Fruit fly (Drosophila melanogaster) whole organism, embryonic: ENCODE results near the gene CG7275.

Source experiments
- ATbp ChIP-seq: fragments of 200-800 bp; sonication (Bioruptor generic); optimal IDR thresholded peaks from 2 replicates; lab custom pipeline; 2017; ENCODE audit warnings: missing biosample characterization, mild to moderate bottlenecking, missing genetic modification characterization, missing genetic modification reagents
- Abd-B ChIP-seq: fragments of 200-800 bp; sonication (Bioruptor generic); optimal IDR thresholded peaks from 2 replicates; lab custom pipeline; 2018; ENCODE audit warnings: missing biosample characterization, mild to moderate bottlenecking, missing genetic modification characterization, moderate library complexity
- CG10321 ChIP-seq: fragments of 200-800 bp; sonication (Bioruptor generic); IDR thresholded peaks from 2 replicates; pipeline ENCODE4 v1.3.6; 2022; ENCODE audit warnings: missing biosample characterization, missing genetic modification characterization
- CG10543 ChIP-seq: fragments of 200-800 bp; sonication (Bioruptor generic); optimal IDR thresholded peaks from 3 replicates; lab custom pipeline; 2017; ENCODE audit warnings: missing biosample characterization, mild to moderate bottlenecking, missing genetic modification characterization, moderate library complexity
- CG12942 ChIP-seq: fragments of 200-800 bp; sonication (Bioruptor generic); optimal IDR thresholded peaks from 3 replicates; lab custom pipeline; 2016; ENCODE audit warnings: missing biosample characterization, missing genetic modification characterization
- CG15696 ChIP-seq: fragments of 200-800 bp; sonication (Bioruptor generic); optimal IDR thresholded peaks from 2 replicates; lab custom pipeline; 2019; ENCODE audit warnings: missing biosample characterization, mild to moderate bottlenecking, missing genetic modification characterization, moderate library complexity
- CG17328 ChIP-seq: fragments of 200-800 bp; sonication (Bioruptor generic); IDR thresholded peaks from 2 replicates; pipeline ENCODE4 v1.3.6; 2022; ENCODE audit warnings: missing biosample characterization, missing genetic modification characterization
- CG17802 ChIP-seq: fragments of 200-800 bp; sonication (Bioruptor generic); optimal IDR thresholded peaks from 2 replicates; lab custom pipeline; 2018; ENCODE audit warnings: missing biosample characterization, mild to moderate bottlenecking, missing genetic modification characterization, moderate library complexity
- CG1832 ChIP-seq: fragments of 200-800 bp; sonication (Bioruptor generic); optimal IDR thresholded peaks from 2 replicates; lab custom pipeline; 2017; ENCODE audit warnings: missing biosample characterization, mild to moderate bottlenecking, missing genetic modification characterization, inconsistent platforms
- CG2199 ChIP-seq: fragments of 200-800 bp; sonication (Bioruptor generic); IDR thresholded peaks from 3 replicates; pipeline ENCODE4 v1.3.6; 2022; ENCODE audit warnings: missing biosample characterization, missing genetic modification characterization
- CG2678 ChIP-seq: fragments of 200-800 bp; sonication (Bioruptor generic); optimal IDR thresholded peaks from 3 replicates; lab custom pipeline; 2019; ENCODE audit warnings: missing biosample characterization, mild to moderate bottlenecking, missing genetic modification characterization, moderate library complexity
- CG3065 ChIP-seq: fragments of 200-800 bp; sonication (Bioruptor generic); optimal IDR thresholded peaks from 2 replicates; lab custom pipeline; 2016; ENCODE audit warnings: missing biosample characterization, missing genetic modification characterization
- CG34376 ChIP-seq: fragments of 200-800 bp; sonication (Bioruptor generic); optimal IDR thresholded peaks from 2 replicates; lab custom pipeline; 2018; ENCODE audit warnings: missing biosample characterization, mild to moderate bottlenecking, missing genetic modification characterization
- CG34422 ChIP-seq: fragments of 200-800 bp; sonication (Bioruptor generic); IDR thresholded peaks from 3 replicates; pipeline ENCODE4 v1.3.6; 2022; ENCODE audit warnings: missing biosample characterization, missing genetic modification characterization
- CG7271 ChIP-seq: fragments of 200-800 bp; sonication (Bioruptor generic); optimal IDR thresholded peaks from 2 replicates; lab custom pipeline; 2018; ENCODE audit warnings: missing biosample characterization, mild to moderate bottlenecking, missing genetic modification characterization, moderate library complexity
- CG7963 ChIP-seq: fragments of 200-800 bp; sonication (Bioruptor generic); IDR thresholded peaks from 3 replicates; pipeline ENCODE4 v1.3.6; 2022; ENCODE audit warnings: missing biosample characterization, missing genetic modification characterization; ENCODE audit not compliant: partially characterized antibody
- CG8290 ChIP-seq, 3 experiments: fragments of 200-800 bp; sonication (Bioruptor generic); optimal IDR thresholded peaks; 2 replicates each; lab custom pipeline; 2016 to 2019; ENCODE audit warnings: missing biosample characterization in 3 of 3, missing genetic modification characterization in 3 of 3, mild to moderate bottlenecking in 2 of 3, moderate library complexity in 1 of 3
- CG8765 ChIP-seq: fragments of 200-800 bp; sonication (Bioruptor generic); IDR thresholded peaks from 2 replicates; pipeline ENCODE4 v1.3.6; 2022; ENCODE audit warnings: missing biosample characterization, missing genetic modification characterization
- Camta ChIP-seq: fragments of 200-800 bp; sonication (Bioruptor generic); optimal IDR thresholded peaks from 2 replicates; lab custom pipeline; 2016; ENCODE audit warnings: missing biosample characterization, missing genetic modification characterization
- Dip2 ChIP-seq: fragments of 200-800 bp; sonication (Bioruptor generic); IDR thresholded peaks from 2 replicates; pipeline ENCODE4 v1.3.6; 2022; ENCODE audit warnings: missing biosample characterization, missing genetic modification characterization
- E2f1 ChIP-seq: fragments of 200-800 bp; sonication (Bioruptor generic); IDR thresholded peaks from 2 replicates; pipeline ENCODE4 v1.3.6; 2022; ENCODE audit warnings: missing biosample characterization, missing genetic modification characterization
- Fer3 ChIP-seq: fragments of 200-800 bp; sonication (Bioruptor generic); optimal IDR thresholded peaks from 2 replicates; lab custom pipeline; 2018; ENCODE audit warnings: missing biosample characterization, mild to moderate bottlenecking, missing genetic modification characterization, moderate library complexity
- Gug ChIP-seq: fragments of 200-800 bp; sonication (Bioruptor generic); IDR thresholded peaks from 4 replicates; pipeline ENCODE4 v1.3.6; 2022; ENCODE audit warnings: missing biosample characterization, missing genetic modification characterization
- H15 ChIP-seq: fragments of 200-800 bp; sonication (Bioruptor generic); IDR thresholded peaks from 3 replicates; pipeline ENCODE4 v1.3.6; 2022; ENCODE audit warnings: missing biosample characterization, missing genetic modification characterization
- HLH54F ChIP-seq: fragments of 200-800 bp; sonication (Bioruptor generic); optimal IDR thresholded peaks from 3 replicates; lab custom pipeline; 2016; ENCODE audit warnings: missing biosample characterization, missing genetic modification characterization
- Jarid2 ChIP-seq: fragments of 200-800 bp; sonication (Bioruptor generic); optimal IDR thresholded peaks from 3 replicates; lab custom pipeline; 2017; ENCODE audit warnings: mild to moderate bottlenecking, missing biosample characterization, missing genetic modification reagents, missing genetic modification characterization
- Med ChIP-seq: fragments of 200-800 bp; sonication (Bioruptor generic); peaks from one replicate; lab custom pipeline; 2016; ENCODE audit warnings: missing biosample characterization, missing genetic modification characterization, mild to moderate bottlenecking, inconsistent platforms, moderate library complexity
- Myb ChIP-seq: fragments of 200-800 bp; sonication (Bioruptor generic); optimal IDR thresholded peaks from 2 replicates; lab custom pipeline; 2016; ENCODE audit warnings: missing biosample characterization, missing genetic modification characterization
- Rx ChIP-seq: fragments of 200-800 bp; sonication (Bioruptor generic); IDR thresholded peaks from 2 replicates; pipeline ENCODE4 v1.3.6; 2022; ENCODE audit warnings: missing biosample characterization, missing genetic modification characterization
- Sox102F ChIP-seq: fragments of 200-800 bp; sonication (Bioruptor generic); optimal IDR thresholded peaks from 2 replicates; lab custom pipeline; 2018; ENCODE audit warnings: missing biosample characterization, mild to moderate bottlenecking, missing genetic modification characterization, moderate library complexity
- Spps ChIP-seq: fragments of 200-800 bp; sonication (Bioruptor generic); optimal IDR thresholded peaks from 2 replicates; lab custom pipeline; 2018; ENCODE audit warnings: missing biosample characterization, mild to moderate bottlenecking, missing genetic modification characterization
- Tbp ChIP-seq: fragments of >200 bp; optimal IDR thresholded peaks from 2 replicates; lab custom pipeline; 2018; ENCODE audit warnings: missing biosample characterization, missing genetic modification characterization
- Xbp1 ChIP-seq: fragments of 200-800 bp; sonication (Bioruptor generic); optimal IDR thresholded peaks from 3 replicates; lab custom pipeline; 2016; ENCODE audit warnings: missing biosample characterization, mild to moderate bottlenecking, missing genetic modification characterization
- YL-1 ChIP-seq: fragments of 200-800 bp; sonication (Bioruptor generic); optimal IDR thresholded peaks from 3 replicates; lab custom pipeline; 2017; ENCODE audit warnings: missing biosample characterization, mild to moderate bottlenecking, missing genetic modification characterization
- ato ChIP-seq: fragments of 200-800 bp; sonication (Bioruptor generic); IDR thresholded peaks from 2 replicates; pipeline ENCODE4 v1.3.6; 2022; ENCODE audit warnings: missing biosample characterization, missing genetic modification characterization; ENCODE audit not compliant: partially characterized antibody
- btn ChIP-seq: fragments of 200-800 bp; sonication (Bioruptor generic); optimal IDR thresholded peaks from 2 replicates; lab custom pipeline; 2016; ENCODE audit warnings: missing biosample characterization, missing genetic modification characterization
- cg ChIP-seq: fragments of 200-800 bp; sonication (Bioruptor generic); optimal IDR thresholded peaks from 3 replicates; lab custom pipeline; 2019; ENCODE audit warnings: missing biosample characterization, mild to moderate bottlenecking, missing genetic modification characterization, moderate library complexity
- chn ChIP-seq: fragments of 200-800 bp; sonication (Bioruptor generic); optimal IDR thresholded peaks from 2 replicates; lab custom pipeline; 2016; ENCODE audit warnings: missing biosample characterization, missing genetic modification characterization
- crc ChIP-seq: fragments of 200-800 bp; sonication (Bioruptor generic); optimal IDR thresholded peaks from 2 replicates; lab custom pipeline; 2016; ENCODE audit warnings: missing biosample characterization, missing genetic modification characterization
- crol ChIP-seq: fragments of 200-800 bp; sonication (Bioruptor generic); IDR thresholded peaks from 2 replicates; pipeline ENCODE4 v1.3.6; 2022; ENCODE audit warnings: missing biosample characterization, missing genetic modification characterization
- dan ChIP-seq: fragments of 200-800 bp; sonication (Bioruptor generic); IDR thresholded peaks from 2 replicates; pipeline ENCODE4 v1.3.6; 2022; ENCODE audit warnings: missing biosample characterization, missing genetic modification characterization
- emc ChIP-seq: fragments of 200-800 bp; sonication (Bioruptor generic); optimal IDR thresholded peaks from 2 replicates; lab custom pipeline; 2016; ENCODE audit warnings: missing biosample characterization, missing genetic modification characterization
- exex ChIP-seq: fragments of 200-800 bp; sonication (Bioruptor generic); optimal IDR thresholded peaks from 4 replicates; lab custom pipeline; 2018; ENCODE audit warnings: missing biosample characterization, mild to moderate bottlenecking, missing genetic modification characterization, moderate library complexity
- gcm ChIP-seq: fragments of 200-800 bp; sonication (Bioruptor generic); optimal IDR thresholded peaks from 2 replicates; lab custom pipeline; 2019; ENCODE audit warnings: missing biosample characterization, mild to moderate bottlenecking, missing genetic modification characterization, moderate library complexity
- mirr ChIP-seq: fragments of 200-800 bp; sonication (Bioruptor generic); optimal IDR thresholded peaks from 3 replicates; lab custom pipeline; 2018; ENCODE audit warnings: missing biosample characterization, mild to moderate bottlenecking, missing genetic modification characterization
- peb ChIP-seq: fragments of 200-800 bp; sonication (Bioruptor generic); IDR thresholded peaks from 2 replicates; pipeline ENCODE4 v1.3.6; 2022; ENCODE audit warnings: missing biosample characterization, missing genetic modification characterization
- psq ChIP-seq: fragments of 200-800 bp; sonication (Bioruptor generic); optimal IDR thresholded peaks from 2 replicates; lab custom pipeline; 2017; ENCODE audit warnings: missing biosample characterization, missing genetic modification characterization
- sd ChIP-seq: fragments of 200-800 bp; sonication (Bioruptor generic); optimal IDR thresholded peaks from 3 replicates; lab custom pipeline; 2018; ENCODE audit warnings: missing biosample characterization, mild to moderate bottlenecking, missing genetic modification characterization, moderate library complexity
- sens ChIP-seq: fragments of 200-800 bp; sonication (Bioruptor generic); peaks from one replicate; lab custom pipeline; 2016; ENCODE audit warnings: missing biosample characterization, missing genetic modification characterization
- ssp ChIP-seq: fragments of 200-800 bp; sonication (Bioruptor generic); IDR thresholded peaks from 2 replicates; pipeline ENCODE4 v1.3.6; 2022; ENCODE audit warnings: missing biosample characterization, missing genetic modification characterization
- stc ChIP-seq: fragments of 200-800 bp; sonication (Bioruptor generic); IDR thresholded peaks from 2 replicates; pipeline ENCODE4 v1.3.6; 2022; ENCODE audit warnings: missing biosample characterization, missing genetic modification characterization

The CG7275 gene

DNA sequence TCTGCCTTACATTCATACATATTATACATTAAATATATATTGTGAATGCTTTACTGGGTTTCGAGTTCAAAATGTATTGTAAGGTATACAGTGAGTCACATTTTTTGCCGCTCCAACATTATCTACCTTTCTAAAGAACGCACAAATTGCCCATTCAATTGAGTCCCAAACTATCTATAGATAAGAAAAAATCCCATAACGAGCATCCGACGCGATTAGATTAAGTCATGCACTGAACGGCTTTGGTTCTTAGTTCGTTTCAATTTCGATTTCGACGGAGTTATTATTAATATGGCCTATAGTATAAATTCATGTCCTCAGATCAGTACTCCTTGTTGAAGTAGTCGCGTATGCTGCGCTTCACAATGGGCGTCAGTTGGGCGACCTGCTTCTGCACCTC is 18.7 kb downstream of the CG7275 start (continued):
- TF ChIP-seq psq (GFP tag; lab: Kevin White, UChicago) = no peak
- TF ChIP-seq exex = peak; percentile 93
- no peak for TF ChIP-seq Myb (GFP tag; lab: Kevin White, UChicago)
- TF ChIP-seq CG15696 (tag; lab: Kevin White, UChicago) = peak; percentile 12
- no peak for TF ChIP-seq btn
- TF ChIP-seq Tbp (GFP tag; lab: Kevin White, UChicago) = no peak
- no peak for TF ChIP-seq Camta (GFP tag; lab: Kevin White, UChicago)
- no peak for TF ChIP-seq CG10543 (GFP tag; lab: Kevin White, UChicago)
- TF ChIP-seq dan = no peak
- TF ChIP-seq CG7271 = no peak
- TF ChIP-seq CG7963 = no peak
- TF ChIP-seq sd (tag; lab: Kevin White, UChicago) = peak; percentile 55
- TF ChIP-seq mirr (GFP tag; lab: Kevin White, UChicago) = peak; percentile 12
- TF ChIP-seq CG2199 = peak; percentile 84; the same call in 2 of the 3 replicates
- TF ChIP-seq, all 482 proteins: peak for 17

dm6 chr3L:15518344-15518743 is 19.6 kb downstream of the CG7275 start:
- no peak for TF ChIP-seq HLH54F (GFP tag; lab: Kevin White, UChicago)
- no peak for TF ChIP-seq CG2678 (tag; lab: Kevin White, UChicago)
- no peak for TF ChIP-seq gcm (GFP tag; lab: Kevin White, UChicago)
- TF ChIP-seq stc (GFP tag; lab: Robert Waterston, UW) = 0 out of 2 replicates have a peak, but pooled peaks have one; percentile 19
- TF ChIP-seq CG10321 = no peak
- TF ChIP-seq Fer3 (tag; lab: Kevin White, UChicago) = no peak
- no peak for TF ChIP-seq CG17328 (GFP tag; lab: Robert Waterston, UW)
- TF ChIP-seq CG34376 (GFP tag; lab: Kevin White, UChicago) = peak; percentile 12
- TF ChIP-seq ATbp (GFP tag; lab: Kevin White, UChicago) = no peak
- TF ChIP-seq Dip2 (GFP tag; lab: Robert Waterston, UW) = no peak
- no peak for TF ChIP-seq CG7271
- TF ChIP-seq Med (GFP tag; lab: Kevin White, UChicago) = peak; percentile 29
- TF ChIP-seq Xbp1 (GFP tag; lab: Kevin White, UChicago) = no peak
- TF ChIP-seq CG8765 (GFP tag; lab: Robert Waterston, UW) = no peak
- no peak for TF ChIP-seq sens (GFP tag; lab: Kevin White, UChicago)
- no peak for TF ChIP-seq CG17802
- TF ChIP-seq E2f1 (GFP tag; lab: Robert Waterston, UW) = no peak
- TF ChIP-seq peb = no peak
- no peak for TF ChIP-seq Spps
- no peak for TF ChIP-seq Jarid2 (GFP tag; lab: Kevin White, UChicago)
- TF ChIP-seq ato (GFP tag; lab: Robert Waterston, UW) = no peak
- TF ChIP-seq ssp = no peak
- TF ChIP-seq CG3065 = no peak
- TF ChIP-seq CG34422 (GFP tag; lab: Robert Waterston, UW) = no peak
- TF ChIP-seq CG1832 = no peak
- no peak for TF ChIP-seq YL-1
- no peak for TF ChIP-seq Rx (GFP tag; lab: Robert Waterston, UW)
- TF ChIP-seq Sox102F = no peak
- TF ChIP-seq cg (GFP tag; lab: Kevin White, UChicago) = no peak
- no peak for TF ChIP-seq chn (GFP tag; lab: Kevin White, UChicago)
- TF ChIP-seq Abd-B = no peak
- no peak for TF ChIP-seq Tbp (GFP tag; lab: Kevin White, UChicago)
- no peak for TF ChIP-seq H15 (GFP tag; lab: Robert Waterston, UW)
- TF ChIP-seq emc (GFP tag; lab: Kevin White, UChicago) = no peak
- no peak for TF ChIP-seq CG8290 (GFP tag; optimal IDR thresholded peaks at IDR 0.05; lab: Kevin White, UChicago)
- TF ChIP-seq CG8290 (tag; optimal IDR thresholded peaks at IDR 0.05; lab: Kevin White, UChicago) = peak in 1 of 2 experiments; percentile 17
- no peak for TF ChIP-seq Gug (GFP tag; lab: Robert Waterston, UW)
- no peak for TF ChIP-seq crc (GFP tag; lab: Kevin White, UChicago)
- no peak for TF ChIP-seq crol (GFP tag; lab: Robert Waterston, UW)
- TF ChIP-seq Myb (GFP tag; lab: Kevin White, UChicago) = no peak
- no peak for TF ChIP-seq CG12942
